Comparison of ENCODE assay signal across 4 fruit fly cellular contexts in genomic region chr3R:13796071-13796470, dm6.
TF ChIP-seq lines count a peak whose summit lies in the region.

No protein-coding gene starts in this region.

- no peak for TF ChIP-seq CTCF in whole organism, embryonic (GFP tag; optimal IDR thresholded peaks at IDR 0.05; lab: Kevin White, UChicago)

TF ChIP-seq in whole organism, embryonic, 481 proteins besides CTCF, POLR2A, EP300 and RAD21 (continues in another document):
- TF ChIP-seq Sox100B (GFP tag; optimal IDR thresholded peaks at IDR 0.05; lab: Kevin White, UChicago) (peak; percentile 33), Hr51 (GFP tag; optimal IDR thresholded peaks at IDR 0.05; lab: Kevin White, UChicago) (no peak), Hand (GFP tag; optimal IDR thresholded peaks at IDR 0.05; lab: Kevin White, UChicago) (no peak), Hmr (GFP tag; optimal IDR thresholded peaks at IDR 0.05; lab: Kevin White, UChicago) (no peak), sc (optimal IDR thresholded peaks at IDR 0.05; lab: Kevin White, UChicago) (no peak), sc (GFP tag; optimal IDR thresholded peaks at IDR 0.05; lab: Kevin White, UChicago) (peak; percentile 54), ttk (GFP tag; IDR thresholded peaks at IDR 0.05; lab: Robert Waterston, UW) (no peak), Oli (tag; optimal IDR thresholded peaks at IDR 0.05; lab: Kevin White, UChicago) (peak; percentile 30), CG3163 (GFP tag; optimal IDR thresholded peaks at IDR 0.05; lab: Kevin White, UChicago) (no peak), zen (tag; optimal IDR thresholded peaks at IDR 0.05; lab: Kevin White, UChicago) (no peak), CG11504 (tag; optimal IDR thresholded peaks at IDR 0.05; lab: Kevin White, UChicago) (peak; percentile 50), CG11723 (GFP tag; optimal IDR thresholded peaks at IDR 0.05; lab: Kevin White, UChicago) (no peak), sd (tag; optimal IDR thresholded peaks at IDR 0.05; lab: Kevin White, UChicago) (no peak), CG10209 (GFP tag; optimal IDR thresholded peaks at IDR 0.05; lab: Kevin White, UChicago) (no peak), nerfin-1 (tag; optimal IDR thresholded peaks at IDR 0.05; lab: Kevin White, UChicago) (peak; percentile 30), NFAT (GFP tag; IDR thresholded peaks at IDR 0.05; lab: Robert Waterston, UW) (no peak), fd102C (GFP tag; optimal IDR thresholded peaks at IDR 0.05; lab: Kevin White, UChicago) (no peak), CG2875 (GFP tag; optimal IDR thresholded peaks at IDR 0.05; lab: Kevin White, UChicago) (no peak), CG7556 (GFP tag; optimal IDR thresholded peaks at IDR 0.05; lab: Kevin White, UChicago) (peak; percentile 12), CG2116 (GFP tag; optimal IDR thresholded peaks at IDR 0.05; lab: Kevin White, UChicago) (no peak), pzg (GFP tag; optimal IDR thresholded peaks at IDR 0.05; lab: Kevin White, UChicago) (no peak), inv (GFP tag; IDR thresholded peaks at IDR 0.05; lab: Robert Waterston, UW; ENCODE audit: partially characterized antibody) (no peak), CG2712 (tag; optimal IDR thresholded peaks at IDR 0.05; lab: Kevin White, UChicago) (peak; percentile 71), CG7786 (GFP tag; optimal IDR thresholded peaks at IDR 0.05; lab: Kevin White, UChicago) (no peak)

TF ChIP-seq in whole organism, prepupa, 60 proteins besides CTCF, POLR2A, EP300 and RAD21 (continues in another document):
- TF ChIP-seq topi (GFP tag; optimal IDR thresholded peaks at IDR 0.05; lab: Kevin White, UChicago) (peak; percentile 80), eg (GFP tag; IDR thresholded peaks at IDR 0.05; lab: Robert Waterston, UW) (peak; percentile 67), CG11902 (GFP tag; optimal IDR thresholded peaks at IDR 0.05; lab: Kevin White, UChicago) (peak; percentile 35), Eip93F (GFP tag; optimal IDR thresholded peaks at IDR 0.05; lab: Kevin White, UChicago) (peak; percentile 59), CG8632 (GFP tag; optimal IDR thresholded peaks at IDR 0.05; lab: Kevin White, UChicago) (peak; percentile 69), CG6163 (GFP tag; IDR thresholded peaks at IDR 0.05; lab: Robert Waterston, UW) (peak; percentile 59), dac (GFP tag; optimal IDR thresholded peaks at IDR 0.05; lab: Kevin White, UChicago) (peak; percentile 59), OdsH (GFP tag; optimal IDR thresholded peaks at IDR 0.05; lab: Kevin White, UChicago) (peak; percentile 81), Met (GFP tag; optimal IDR thresholded peaks at IDR 0.05; lab: Kevin White, UChicago) (peak; percentile 88), ss (GFP tag; optimal IDR thresholded peaks at IDR 0.05; lab: Kevin White, UChicago) (no peak), salr (GFP tag; optimal IDR thresholded peaks at IDR 0.05; lab: Kevin White, UChicago) (peak in 1 of 2 experiments; percentile 84), Blimp-1 (GFP tag; optimal IDR thresholded peaks at IDR 0.05; lab: Kevin White, UChicago) (peak; percentile 65), CG11294 (GFP tag; IDR thresholded peaks at IDR 0.05; lab: Robert Waterston, UW) (no peak), Hr38 (GFP tag; optimal IDR thresholded peaks at IDR 0.05; lab: Kevin White, UChicago) (no peak), CG9139 (GFP tag; optimal IDR thresholded peaks at IDR 0.05; lab: Kevin White, UChicago) (no peak), CG11762 (GFP tag; optimal IDR thresholded peaks at IDR 0.05; lab: Kevin White, UChicago; ENCODE audit: insufficient read depth) (peak; percentile 59), fkh (GFP tag; optimal IDR thresholded peaks at IDR 0.05; lab: Kevin White, UChicago) (no peak), Eip75B (GFP tag; optimal IDR thresholded peaks at IDR 0.05; lab: Kevin White, UChicago) (peak; percentile 67), lz (GFP tag; optimal IDR thresholded peaks at IDR 0.05; lab: Kevin White, UChicago) (peak; percentile 78), CG3919 (GFP tag; optimal IDR thresholded peaks at IDR 0.05; lab: Kevin White, UChicago) (peak; percentile 80), Sox14 (GFP tag; optimal IDR thresholded peaks at IDR 0.05; lab: Kevin White, UChicago) (peak; percentile 71), CG8119 (GFP tag; IDR thresholded peaks at IDR 0.05; lab: Robert Waterston, UW) (peak; percentile 75), CG34406 (GFP tag; optimal IDR thresholded peaks at IDR 0.05; lab: Kevin White, UChicago) (peak; percentile 75)

TF ChIP-seq in whole organism, pupa, 21 proteins besides CTCF, POLR2A, EP300 and RAD21:
- TF ChIP-seq CG32121 (GFP tag; IDR thresholded peaks at IDR 0.05; lab: Robert Waterston, UW) (peak; percentile 21; the same call in 1 of the 2 replicates), CG15710 (tag; optimal IDR thresholded peaks at IDR 0.05; lab: Kevin White, UChicago) (no peak), gl (tag; optimal IDR thresholded peaks at IDR 0.05; lab: Kevin White, UChicago) (no peak), Pif1A (GFP tag; optimal IDR thresholded peaks at IDR 0.05; lab: Kevin White, UChicago) (peak; percentile 51), Pif1B (GFP tag; optimal IDR thresholded peaks at IDR 0.05; lab: Kevin White, UChicago) (peak; percentile 67), CG13204 (GFP tag; optimal IDR thresholded peaks at IDR 0.05; lab: Kevin White, UChicago) (no peak), CG17806 (tag; optimal IDR thresholded peaks at IDR 0.05; lab: Kevin White, UChicago) (peak; percentile 0), Snoo (tag; optimal IDR thresholded peaks at IDR 0.05; lab: Kevin White, UChicago) (peak; percentile 81), rn (GFP tag; IDR thresholded peaks at IDR 0.05; lab: Robert Waterston, UW) (no peak), CG14655 (GFP tag; optimal IDR thresholded peaks at IDR 0.05; lab: Kevin White, UChicago) (peak; percentile 92), CG12605 (GFP tag; IDR thresholded peaks at IDR 0.05; lab: Robert Waterston, UW) (no peak), CG34367 (tag; optimal IDR thresholded peaks at IDR 0.05; lab: Kevin White, UChicago) (no peak), CG9948 (tag; optimal IDR thresholded peaks at IDR 0.05; lab: Kevin White, UChicago) (no peak), D1 (tag; optimal IDR thresholded peaks at IDR 0.05; lab: Kevin White, UChicago) (no peak), CG4496 (GFP tag; IDR thresholded peaks at IDR 0.05; lab: Robert Waterston, UW) (peak; percentile 59; the same call in 2 of the 3 replicates), CG8159 (tag; optimal IDR thresholded peaks at IDR 0.05; lab: Kevin White, UChicago) (no peak), Ets98B (GFP tag; IDR thresholded peaks at IDR 0.05; lab: Robert Waterston, UW) (peak; percentile 75), EcR (GFP tag; optimal IDR thresholded peaks at IDR 0.05; lab: Kevin White, UChicago) (no peak), CG8301 (tag; optimal IDR thresholded peaks at IDR 0.05; lab: Kevin White, UChicago) (peak; percentile 90), fd96Ca (GFP tag; IDR thresholded peaks at IDR 0.05; lab: Robert Waterston, UW) (no peak), CG10348 (GFP tag; IDR thresholded peaks at IDR 0.05; lab: Robert Waterston, UW) (no peak)
TF ChIP-seq in whole organism, pupa: peak in this region for 9.

TF ChIP-seq in whole organism, wandering third instar larva, 38 proteins besides CTCF, POLR2A, EP300 and RAD21 (continues in another document):
- TF ChIP-seq lola (GFP tag; optimal IDR thresholded peaks at IDR 0.05; lab: Kevin White, UChicago) (no peak), CG32264 (GFP tag; optimal IDR thresholded peaks at IDR 0.05; lab: Kevin White, UChicago) (no peak), rgr (GFP tag; optimal IDR thresholded peaks at IDR 0.05; lab: Kevin White, UChicago) (no peak), Mio (GFP tag; optimal IDR thresholded peaks at IDR 0.05; lab: Kevin White, UChicago) (no peak), jim (GFP tag; optimal IDR thresholded peaks at IDR 0.05; lab: Kevin White, UChicago) (no peak), h (GFP tag; optimal IDR thresholded peaks at IDR 0.05; lab: Kevin White, UChicago) (peak; percentile 52), dl (GFP tag; optimal IDR thresholded peaks at IDR 0.05; lab: Kevin White, UChicago; ENCODE audit: insufficient read depth in 1 of 2, partially characterized antibody in 2 of 2) (no peak), Rel (GFP tag; optimal IDR thresholded peaks at IDR 0.05; lab: Kevin White, UChicago) (no peak), Rel (tag; optimal IDR thresholded peaks at IDR 0.05; lab: Kevin White, UChicago) (no peak), dsf (GFP tag; optimal IDR thresholded peaks at IDR 0.05; lab: Kevin White, UChicago; ENCODE audit: borderline replicate concordance) (no peak), woc (GFP tag; optimal IDR thresholded peaks at IDR 0.05; lab: Kevin White, UChicago) (no peak), HLH106 (tag; optimal IDR thresholded peaks at IDR 0.05; lab: Kevin White, UChicago) (peak; percentile 59), pan (optimal IDR thresholded peaks at IDR 0.05; lab: Kevin White, UChicago) (no peak), sage (GFP tag; optimal IDR thresholded peaks at IDR 0.05; lab: Kevin White, UChicago) (no peak), GATAd (GFP tag; optimal IDR thresholded peaks at IDR 0.05; lab: Kevin White, UChicago) (no peak), tai (GFP tag; optimal IDR thresholded peaks at IDR 0.05; lab: Kevin White, UChicago) (no peak), sv (GFP tag; optimal IDR thresholded peaks at IDR 0.05; lab: Kevin White, UChicago) (no peak), Vsx2 (GFP tag; optimal IDR thresholded peaks at IDR 0.05; lab: Kevin White, UChicago; ENCODE audit: partially characterized antibody) (no peak), foxo (GFP tag; optimal IDR thresholded peaks at IDR 0.05; lab: Kevin White, UChicago) (peak in 1 of 2 experiments; percentile 69), Dfd (GFP tag; optimal IDR thresholded peaks at IDR 0.05; lab: Kevin White, UChicago) (no peak), Sp1 (GFP tag; optimal IDR thresholded peaks at IDR 0.05; lab: Kevin White, UChicago) (peak; percentile 63), Hr78 (GFP tag; optimal IDR thresholded peaks at IDR 0.05; lab: Kevin White, UChicago) (no peak), dmrt93B (GFP tag; optimal IDR thresholded peaks at IDR 0.05; lab: Kevin White, UChicago) (peak; percentile 27), OdsH (GFP tag; optimal IDR thresholded peaks at IDR 0.05; lab: Kevin White, UChicago) (peak; percentile 14), Myc (optimal IDR thresholded peaks at IDR 0.05; lab: Kevin White, UChicago) (no peak), Jra (GFP tag; optimal IDR thresholded peaks at IDR 0.05; lab: Kevin White, UChicago) (no peak), usp (GFP tag; optimal IDR thresholded peaks at IDR 0.05; lab: Kevin White, UChicago) (no peak), brk (GFP tag; optimal IDR thresholded peaks at IDR 0.05; lab: Kevin White, UChicago) (no peak), Dif (GFP tag; optimal IDR thresholded peaks at IDR 0.05; lab: Kevin White, UChicago; ENCODE audit: partially characterized antibody) (no peak), psq (GFP tag; optimal IDR thresholded peaks at IDR 0.05; lab: Kevin White, UChicago) (peak; percentile 34), br (GFP tag; optimal IDR thresholded peaks at IDR 0.05; lab: Kevin White, UChicago) (peak; percentile 10), Abd-B (GFP tag; optimal IDR thresholded peaks at IDR 0.05; lab: Kevin White, UChicago) (no peak), fru (GFP tag; optimal IDR thresholded peaks at IDR 0.05; lab: Kevin White, UChicago) (peak; percentile 66), CG9705 (GFP tag; optimal IDR thresholded peaks at IDR 0.05; lab: Kevin White, UChicago) (no peak)

Comparison
In these comparisons a context has a peak if more than half of its experiments do, and no peak if none do; other contexts are left out.
1. Of the 7 proteins assayed by ChIP-seq in both whole organism, embryonic and whole organism, prepupa: peak only in whole organism, embryonic: none; only in whole organism, prepupa: CG16779, CG6854, Gug, Hr39, Lpt and Sox102F; in both: Blimp-1; in neither: 0.